Worm (Caenorhabditis elegans): ENCODE results near the gene srt-59.

srt-59 gene

DNA sequence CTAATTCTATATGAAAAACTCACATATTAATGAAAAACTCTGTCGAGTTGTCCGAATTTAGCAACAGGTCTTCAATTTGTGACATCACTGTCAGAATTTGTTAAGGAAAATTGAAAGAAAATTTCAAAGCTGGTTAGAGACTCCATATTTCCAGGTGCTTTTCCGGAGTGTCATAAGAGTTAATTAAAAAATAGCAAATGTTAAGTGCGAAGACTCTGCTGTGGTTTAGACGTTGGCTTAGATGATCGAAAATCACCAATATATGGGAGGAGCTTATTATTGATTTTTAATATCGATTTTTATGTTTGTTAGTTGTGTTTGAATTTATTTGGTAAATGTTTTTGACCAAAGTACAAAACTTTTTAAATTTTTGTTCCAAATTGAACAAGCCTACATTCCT, 13.8 kb downstream of the srt-59 start, which contains the start of gene C18H7.12:
C18H7.12 (minus strand) TSS at position 101 of the 400 bp plus-strand sequence.
- no peak for TF ChIP-seq hlh-15 (tag; optimal IDR thresholded peaks at IDR 0.05)
- TF ChIP-seq fax-1 (tag; optimal IDR thresholded peaks at IDR 0.05), result no peak
- TF ChIP-seq hlh-13 (GFP tag; optimal IDR thresholded peaks at IDR 0.05), result no peak
- TF ChIP-seq lin-11 (tag; optimal IDR thresholded peaks at IDR 0.05), result no peak
- no peak for TF ChIP-seq K09A11.1 (tag; optimal IDR thresholded peaks at IDR 0.05; ENCODE audit: insufficient read depth)
- TF ChIP-seq elt-2 (tag; optimal IDR thresholded peaks at IDR 0.05), result no peak
- TF ChIP-seq K02D7.2 (tag; optimal IDR thresholded peaks at IDR 0.05), result no peak
- no peak for TF ChIP-seq ceh-30 (tag; optimal IDR thresholded peaks at IDR 0.05)
- no peak for TF ChIP-seq npax-4 (tag; optimal IDR thresholded peaks at IDR 0.05)
- TF ChIP-seq pag-3 (tag; optimal IDR thresholded peaks at IDR 0.05; ENCODE audit: borderline replicate concordance), result no peak
- no peak for TF ChIP-seq ahr-1 (tag; optimal IDR thresholded peaks at IDR 0.05)
- no peak for TF ChIP-seq sox-4 (tag; optimal IDR thresholded peaks at IDR 0.05)
- TF ChIP-seq zip-5 (tag; optimal IDR thresholded peaks at IDR 0.05), result no peak
- TF ChIP-seq tbx-7 (tag; optimal IDR thresholded peaks at IDR 0.05), result no peak

DNA sequence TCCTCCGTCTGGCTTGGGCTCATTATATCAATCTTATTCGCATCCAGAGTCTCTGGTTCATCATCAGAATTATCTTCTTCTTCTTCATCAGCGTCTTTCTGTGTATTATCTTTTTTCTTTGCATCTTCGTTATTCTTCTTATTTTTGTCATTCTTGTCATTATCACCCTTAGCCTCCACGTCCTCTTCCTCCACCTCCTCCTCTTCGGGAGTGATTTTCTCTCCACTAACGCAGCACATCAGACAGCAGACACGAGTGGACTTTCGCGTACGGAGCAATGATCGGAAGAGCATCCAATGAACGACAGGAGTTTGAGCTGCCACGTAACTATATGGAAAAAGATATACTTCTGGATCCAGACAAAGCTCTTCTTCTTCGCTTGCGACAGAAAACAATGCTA, 17.5 kb downstream of the srt-59 start:
- TF ChIP-seq ets-4 (tag; optimal IDR thresholded peaks at IDR 0.05) (no peak), ztf-16 (tag; optimal IDR thresholded peaks at IDR 0.05) (no peak), pqm-1 (tag; optimal IDR thresholded peaks at IDR 0.05) (no peak), ahr-1 (tag; optimal IDR thresholded peaks at IDR 0.05) (no peak)

- TF ChIP-seq eyg-1 (tag; optimal IDR thresholded peaks at IDR 0.05) (no peak), ceh-6 (GFP tag; optimal IDR thresholded peaks at IDR 0.05) (no peak)
These were observed 19.4 kb downstream of the srt-59 start, which contains the start of gene F56A11.6 for ce11 chrIV:582130-582529. Gene F56A11.6, minus strand, starts transcription at chrIV:582230.

- TF ChIP-seq fax-1 (tag; optimal IDR thresholded peaks at IDR 0.05), result no peak
- TF ChIP-seq unc-3 (GFP tag; conservative IDR thresholded peaks at IDR 0.05), result no peak
- TF ChIP-seq unc-3 (tag; optimal IDR thresholded peaks at IDR 0.05), result no peak
- TF ChIP-seq pha-2 (tag; optimal IDR thresholded peaks at IDR 0.05), result no peak
- TF ChIP-seq hlh-6 (tag; optimal IDR thresholded peaks at IDR 0.05), result no peak
- TF ChIP-seq hlh-30 (tag; optimal IDR thresholded peaks at IDR 0.05; ENCODE audit: insufficient read depth), result no peak
- no peak for TF ChIP-seq ceh-14 (tag; optimal IDR thresholded peaks at IDR 0.05)
- no peak for TF ChIP-seq unc-55 (GFP tag; optimal IDR thresholded peaks at IDR 0.05)
- no peak for TF ChIP-seq ets-4 (tag; optimal IDR thresholded peaks at IDR 0.05)
- TF ChIP-seq ceh-45 (GFP tag; IDR thresholded peaks at IDR 0.05), result no peak
- TF ChIP-seq madf-2 (tag; optimal IDR thresholded peaks at IDR 0.05), result no peak
- no peak for TF ChIP-seq ceh-24 (tag; optimal IDR thresholded peaks at IDR 0.05)
- no peak for TF ChIP-seq nhr-232 (tag; optimal IDR thresholded peaks at IDR 0.05)
- no peak for TF ChIP-seq pha-4 (tag; optimal IDR thresholded peaks at IDR 0.05)
- TF ChIP-seq ceh-31 (tag; optimal IDR thresholded peaks at IDR 0.05), result no peak
- no peak for TF ChIP-seq C08G9.2 (tag; optimal IDR thresholded peaks at IDR 0.05)
These were observed 21.0 kb downstream of the srt-59 start for ce11 chrIV:580512-580911.

DNA sequence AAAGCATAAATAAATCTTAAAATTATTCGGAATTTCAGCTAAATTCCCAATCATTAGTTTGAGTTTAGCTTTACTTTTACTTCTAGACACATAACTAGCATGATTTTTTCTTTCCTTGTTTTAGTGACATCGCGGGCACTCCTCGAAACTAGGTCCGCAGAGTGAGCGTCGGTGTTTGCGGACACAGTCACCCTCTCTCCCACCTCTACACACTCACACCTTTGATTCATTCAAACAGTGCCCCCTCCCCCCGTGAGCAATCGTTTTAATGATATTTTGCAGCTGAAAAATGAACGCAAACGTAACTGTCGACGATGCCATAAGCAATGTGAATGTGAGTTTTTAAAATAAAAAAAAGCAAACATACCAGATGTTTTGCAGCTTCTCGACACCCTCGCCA, 29.0 kb downstream of the srt-59 start, which contains the start of gene gex-2:
gex-2 (plus strand) TSS at position 283 of the 400 bp plus-strand sequence.
- TF ChIP-seq pax-1 (tag; optimal IDR thresholded peaks at IDR 0.05) (no peak), sox-2 (GFP tag; IDR thresholded peaks at IDR 0.05) (no peak), fax-1 (tag; optimal IDR thresholded peaks at IDR 0.05) (no peak), ref-2 (tag; optimal IDR thresholded peaks at IDR 0.05) (peak; percentile 3), nfya-1 (tag; optimal IDR thresholded peaks at IDR 0.05) (peak; percentile 1), tbx-2 (tag; optimal IDR thresholded peaks at IDR 0.05) (peak; percentile 27), fkh-6 (tag; optimal IDR thresholded peaks at IDR 0.05) (peak; percentile 22)
